Worm (Caenorhabditis elegans): Measurements from ENCODE around the gene C39E9.8.

DNA sequence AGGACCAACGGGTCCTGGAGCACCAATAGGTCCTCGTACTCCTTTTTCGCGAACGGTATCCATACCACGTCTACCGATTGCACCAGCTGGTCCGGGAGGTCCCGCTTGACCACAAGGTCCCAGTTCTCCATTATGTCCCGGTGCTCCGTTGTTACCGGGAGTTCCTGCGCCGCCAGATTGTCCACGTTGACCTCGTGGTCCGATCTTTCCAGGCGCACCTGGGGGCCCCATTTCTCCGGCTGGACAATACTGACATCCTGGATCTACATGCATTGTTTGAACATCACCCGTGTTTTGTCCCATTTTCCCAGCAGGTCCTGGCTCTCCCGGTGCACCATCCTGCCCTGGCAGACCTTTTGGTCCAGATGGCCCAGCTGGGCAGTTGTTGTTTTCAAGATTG, 13.2 kb upstream of the C39E9.8 start:
- no peak for TF ChIP-seq W03F9.2 (tag; optimal IDR thresholded peaks at IDR 0.05)
- no peak for TF ChIP-seq dao-5 (tag; optimal IDR thresholded peaks at IDR 0.05)
- TF ChIP-seq him-1 (tag; optimal IDR thresholded peaks at IDR 0.05), result no peak

Data from whole organism, L4/young adult.